Fruit fly (Drosophila melanogaster) whole organism, prepupa: ENCODE data around the gene ebd1.

Experiments
- CG15336 ChIP-seq: fragments of 200-800 bp; sonication (Bioruptor generic); IDR thresholded peaks from 2 replicates; pipeline ENCODE4 v1.3.6; 2022; ENCODE audit warnings: missing biosample characterization, missing genetic modification characterization
- CG6792 ChIP-seq: fragments of 200-800 bp; sonication (Bioruptor generic); optimal IDR thresholded peaks from 3 replicates; lab custom pipeline; 2016; ENCODE audit warnings: missing biosample characterization, missing genetic modification characterization
- OdsH ChIP-seq: fragments of 200-800 bp; sonication (Bioruptor generic); optimal IDR thresholded peaks from 3 replicates; lab custom pipeline; 2016; ENCODE audit warnings: missing biosample characterization, missing genetic modification characterization
- Smox ChIP-seq: fragments of 200-800 bp; sonication (Bioruptor generic); optimal IDR thresholded peaks from 3 replicates; lab custom pipeline; 2016; ENCODE audit warnings: missing biosample characterization, missing genetic modification characterization
- Sox15 ChIP-seq: fragments of 200-800 bp; sonication (Bioruptor generic); optimal IDR thresholded peaks from 3 replicates; lab custom pipeline; 2016; ENCODE audit warnings: missing biosample characterization, missing genetic modification characterization
- dac ChIP-seq: fragments of 200-800 bp; sonication (Bioruptor generic); optimal IDR thresholded peaks from 2 replicates; lab custom pipeline; 2017; ENCODE audit warnings: missing biosample characterization, mild to moderate bottlenecking, missing genetic modification characterization
- fd85E ChIP-seq: fragments of 200-800 bp; sonication (Bioruptor generic); optimal IDR thresholded peaks from 3 replicates; lab custom pipeline; 2016; ENCODE audit warnings: missing biosample characterization, missing genetic modification characterization
- lz ChIP-seq: fragments of 200-800 bp; sonication (Bioruptor generic); optimal IDR thresholded peaks from 3 replicates; lab custom pipeline; 2016; ENCODE audit warnings: missing biosample characterization, missing genetic modification characterization
- spab ChIP-seq: fragments of 200-800 bp; sonication (Bioruptor generic); optimal IDR thresholded peaks from 2 replicates; lab custom pipeline; 2017; ENCODE audit warnings: missing biosample characterization, mild to moderate bottlenecking, missing genetic modification characterization, missing genetic modification reagents
- svp ChIP-seq: fragments of 200-800 bp; sonication (Bioruptor generic); peaks from one replicate; lab custom pipeline; 2016; ENCODE audit warnings: missing biosample characterization, missing genetic modification characterization
- topi ChIP-seq: fragments of 200-800 bp; sonication (Bioruptor generic); optimal IDR thresholded peaks from 3 replicates; lab custom pipeline; 2016; ENCODE audit warnings: missing biosample characterization, missing genetic modification characterization

dm6 chr3L:721026-721425 lies 35.7 kb upstream of the ebd1 start:
- TF ChIP-seq Smox (no peak), spab (GFP tag; lab: Kevin White, UChicago) (no peak), dac (GFP tag; lab: Kevin White, UChicago) (peak; percentile 56), CG15336 (GFP tag; lab: Robert Waterston, UW) (peak; percentile 87), fd85E (GFP tag; lab: Kevin White, UChicago) (no peak), topi (GFP tag; lab: Kevin White, UChicago) (no peak), svp (GFP tag; lab: Kevin White, UChicago) (no peak), CG6792 (GFP tag; lab: Kevin White, UChicago) (no peak), lz (GFP tag; lab: Kevin White, UChicago) (peak; percentile 8), Sox15 (GFP tag; lab: Kevin White, UChicago) (no peak), OdsH (GFP tag; lab: Kevin White, UChicago) (peak; percentile 40)
